Fruit fly (Drosophila melanogaster): Measurements from ENCODE around the gene Wdr81.
A peak's percentile ranks its signal among the peaks of the same experiment; 100 is the strongest.

Wdr81 gene

dm6 chr2L:12020735-12021134 lies at the start of gene Wdr81 (continued):
- TF ChIP-seq CG7357 (GFP tag; IDR thresholded peaks at IDR 0.05) (no peak), CG13287 (GFP tag; IDR thresholded peaks at IDR 0.05; ENCODE audit: partially characterized antibody) (peak; percentile 46), pzg (GFP tag; optimal IDR thresholded peaks at IDR 0.05) (peak; percentile 68), Blimp-1 (GFP tag; optimal IDR thresholded peaks at IDR 0.05) (no peak), chm (GFP tag; IDR thresholded peaks at IDR 0.05) (no peak), Dip2 (GFP tag; IDR thresholded peaks at IDR 0.05) (no peak), Lpt (GFP tag; optimal IDR thresholded peaks at IDR 0.05) (no peak), ara (GFP tag; IDR thresholded peaks at IDR 0.05) (no peak), sob (GFP tag; IDR thresholded peaks at IDR 0.05) (no peak), az2 (GFP tag; optimal IDR thresholded peaks at IDR 0.05) (no peak), dati (GFP tag; IDR thresholded peaks at IDR 0.05) (no peak), jing (GFP tag; optimal IDR thresholded peaks at IDR 0.05) (no peak), psq (GFP tag; optimal IDR thresholded peaks at IDR 0.05) (no peak), pros (GFP tag; optimal IDR thresholded peaks at IDR 0.05) (no peak), z (GFP tag; IDR thresholded peaks at IDR 0.05) (no peak), CG9797 (GFP tag; optimal IDR thresholded peaks at IDR 0.05) (peak; percentile 58), zf30C (GFP tag; optimal IDR thresholded peaks at IDR 0.05) (no peak), CG15696 (tag; optimal IDR thresholded peaks at IDR 0.05) (no peak), CG10321 (GFP tag; IDR thresholded peaks at IDR 0.05) (0 out of 2 replicates have a peak, but pooled peaks have one; percentile 17), CG6765 (GFP tag; optimal IDR thresholded peaks at IDR 0.05) (no peak), CG6272 (GFP tag; IDR thresholded peaks at IDR 0.05) (no peak), slp2 (GFP tag; optimal IDR thresholded peaks at IDR 0.05) (no peak), CG13296 (GFP tag; optimal IDR thresholded peaks at IDR 0.05) (no peak), CG12659 (GFP tag; optimal IDR thresholded peaks at IDR 0.05) (no peak), so (GFP tag; IDR thresholded peaks at IDR 0.05) (no peak), ro (GFP tag; IDR thresholded peaks at IDR 0.05) (no peak), CG1603 (tag; optimal IDR thresholded peaks at IDR 0.05) (no peak), CG30020 (tag; optimal IDR thresholded peaks at IDR 0.05) (no peak), Sry-δ (GFP tag; optimal IDR thresholded peaks at IDR 0.05) (no peak), unpg (GFP tag; optimal IDR thresholded peaks at IDR 0.05) (no peak), GATAe (GFP tag; conservative IDR thresholded peaks at IDR 0.05) (no peak), CG10565 (GFP tag; optimal IDR thresholded peaks at IDR 0.05) (no peak), B-H2 (GFP tag; optimal IDR thresholded peaks at IDR 0.05) (no peak), MESR4 (GFP tag; optimal IDR thresholded peaks at IDR 0.05) (peak; percentile 61), CG10267 (tag; optimal IDR thresholded peaks at IDR 0.05) (peak; percentile 17), insv (GFP tag; optimal IDR thresholded peaks at IDR 0.05) (no peak), HLH54F (GFP tag; optimal IDR thresholded peaks at IDR 0.05) (no peak), Dp (GFP tag; optimal IDR thresholded peaks at IDR 0.05) (peak; percentile 96), HHEX (GFP tag; optimal IDR thresholded peaks at IDR 0.05) (no peak), D (optimal IDR thresholded peaks at IDR 0.05) (no peak), D (GFP tag; optimal IDR thresholded peaks at IDR 0.05) (no peak), CG9437 (GFP tag; optimal IDR thresholded peaks at IDR 0.05) (no peak), dysf (GFP tag; IDR thresholded peaks at IDR 0.05) (no peak), E2f2 (GFP tag; IDR thresholded peaks at IDR 0.05) (peak; percentile 94), al (GFP tag; IDR thresholded peaks at IDR 0.05) (no peak), rib (GFP tag; IDR thresholded peaks at IDR 0.05) (peak; percentile 68), Hr39 (optimal IDR thresholded peaks at IDR 0.05) (no peak), CG2875 (GFP tag; optimal IDR thresholded peaks at IDR 0.05) (no peak), amos (GFP tag; IDR thresholded peaks at IDR 0.05; ENCODE audit: partially characterized antibody) (no peak), CG31441 (GFP tag; IDR thresholded peaks at IDR 0.05) (no peak), cg (GFP tag; optimal IDR thresholded peaks at IDR 0.05) (no peak), Hr3 (GFP tag; optimal IDR thresholded peaks at IDR 0.05) (no peak), phol (tag; optimal IDR thresholded peaks at IDR 0.05) (no peak)
